Worm (Caenorhabditis elegans): ENCODE data around the gene M6.4.

- TF ChIP-seq xbp-1 (tag; optimal IDR thresholded peaks at IDR 0.05) (no peak), nhr-237 (tag; optimal IDR thresholded peaks at IDR 0.05) (no peak), nhr-77 (tag; optimal IDR thresholded peaks at IDR 0.05) (no peak), ces-1 (GFP tag; optimal IDR thresholded peaks at IDR 0.05) (no peak), lin-39 (tag; optimal IDR thresholded peaks at IDR 0.05) (no peak), lin-35 (GFP tag; optimal IDR thresholded peaks at IDR 0.05) (no peak), tbx-2 (tag; optimal IDR thresholded peaks at IDR 0.05) (no peak), zag-1 (tag; optimal IDR thresholded peaks at IDR 0.05) (no peak), nhr-11 (tag; optimal IDR thresholded peaks at IDR 0.05) (no peak), alr-1 (tag; optimal IDR thresholded peaks at IDR 0.05; ENCODE audit: borderline replicate concordance) (no peak), lin-15B (tag; optimal IDR thresholded peaks at IDR 0.05) (no peak), fos-1 (tag; optimal IDR thresholded peaks at IDR 0.05) (no peak), ceh-63 (GFP tag; optimal IDR thresholded peaks at IDR 0.05) (no peak)
These were observed 52.4 kb downstream of the M6.4 start for ce11 chrX:681413-681812.
